Worm (Caenorhabditis elegans): ENCODE data around the gene spp-2.

DNA sequence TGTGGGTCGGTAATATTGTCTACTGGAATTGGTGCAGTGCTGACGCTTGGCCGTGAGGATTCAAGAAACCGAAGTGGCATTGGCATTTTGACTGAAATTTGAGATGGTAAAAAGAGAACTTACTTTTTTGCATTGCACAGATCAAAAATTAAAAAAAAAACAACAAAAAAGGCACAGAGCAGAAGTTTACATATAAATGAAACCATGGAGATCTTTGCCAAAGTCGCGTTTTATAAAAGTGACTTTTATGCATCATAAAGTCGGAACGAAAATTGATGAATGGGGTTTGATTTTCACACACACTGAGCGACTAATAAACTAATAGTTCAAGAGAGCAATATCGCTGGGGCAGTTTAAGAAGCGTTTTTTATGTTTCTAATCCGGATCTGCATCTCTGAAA lies 5.7 kb upstream of the spp-2 start, which contains the start of gene T08A9.13:
- TF ChIP-seq cog-1 (tag; optimal IDR thresholded peaks at IDR 0.05): no peak
- TF ChIP-seq ref-1 (GFP tag; conservative IDR thresholded peaks at IDR 0.05): no peak
- no peak for TF ChIP-seq flt-1 (GFP tag; IDR thresholded peaks at IDR 0.05)
- no peak for TF ChIP-seq ztf-23 (GFP tag; IDR thresholded peaks at IDR 0.05)
- no peak for TF ChIP-seq tab-1 (GFP tag; IDR thresholded peaks at IDR 0.05)
- TF ChIP-seq ztf-29 (GFP tag; IDR thresholded peaks at IDR 0.05): no peak
